ENCODE assay signal across 5 fruit fly cellular contexts in genomic region chr3R:21897565-21897964, dm6.
TF ChIP-seq lines count a peak whose summit lies in the region.

No protein-coding gene starts in this region.

- no peak for TF ChIP-seq CTCF in whole organism, embryonic (GFP tag; optimal IDR thresholded peaks at IDR 0.05; lab: Kevin White, UChicago)

TF ChIP-seq in whole organism, adult, 20 proteins besides CTCF, POLR2A, EP300 and RAD21 (continues in another document):
- TF ChIP-seq cnc (optimal IDR thresholded peaks at IDR 0.05; lab: Kevin White, UChicago) (no peak), CG7045 (GFP tag; optimal IDR thresholded peaks at IDR 0.05; lab: Kevin White, UChicago) (no peak), CG33017 (tag; optimal IDR thresholded peaks at IDR 0.05; lab: Kevin White, UChicago) (no peak), CG1620 (GFP tag; optimal IDR thresholded peaks at IDR 0.05; lab: Kevin White, UChicago) (no peak), CG11617 (GFP tag; optimal IDR thresholded peaks at IDR 0.05; lab: Kevin White, UChicago) (no peak), Hr96 (GFP tag; optimal IDR thresholded peaks at IDR 0.05; lab: Kevin White, UChicago) (peak; percentile 44), CG7101 (tag; optimal IDR thresholded peaks at IDR 0.05; lab: Kevin White, UChicago) (peak; percentile 61), bab1 (GFP tag; optimal IDR thresholded peaks at IDR 0.05; lab: Kevin White, UChicago) (peak; percentile 52), tj (GFP tag; optimal IDR thresholded peaks at IDR 0.05; lab: Kevin White, UChicago) (peak; percentile 76), Clk (GFP tag; optimal IDR thresholded peaks at IDR 0.05; lab: Kevin White, UChicago) (no peak), pad (GFP tag; optimal IDR thresholded peaks at IDR 0.05; lab: Kevin White, UChicago) (peak; percentile 12), CG5204 (GFP tag; optimal IDR thresholded peaks at IDR 0.05; lab: Kevin White, UChicago) (no peak), CG12768 (GFP tag; optimal IDR thresholded peaks at IDR 0.05; lab: Kevin White, UChicago) (no peak), cic (GFP tag; optimal IDR thresholded peaks at IDR 0.05; lab: Kevin White, UChicago) (no peak), kay (GFP tag; lab: Kevin White, UChicago; ENCODE audit: borderline replicate concordance) (no peak), Mnt (GFP tag; optimal IDR thresholded peaks at IDR 0.05; lab: Kevin White, UChicago) (no peak), ovo (GFP tag; optimal IDR thresholded peaks at IDR 0.05; lab: Kevin White, UChicago) (no peak), CG14711 (tag; optimal IDR thresholded peaks at IDR 0.05; lab: Kevin White, UChicago) (peak; percentile 44), Crg-1 (GFP tag; optimal IDR thresholded peaks at IDR 0.05; lab: Kevin White, UChicago) (no peak)

TF ChIP-seq in whole organism, embryonic, 481 proteins besides CTCF, POLR2A, EP300 and RAD21 (continues in another document):
- TF ChIP-seq slbo (GFP tag; IDR thresholded peaks at IDR 0.05; lab: Robert Waterston, UW) (peak; percentile 41; the same call in 1 of the 2 replicates), hkb (optimal IDR thresholded peaks at IDR 0.05; lab: Kevin White, UChicago) (no peak), hkb (GFP tag; IDR thresholded peaks at IDR 0.05; lab: Robert Waterston, UW) (no peak), sc (optimal IDR thresholded peaks at IDR 0.05; lab: Kevin White, UChicago) (no peak), sc (GFP tag; optimal IDR thresholded peaks at IDR 0.05; lab: Kevin White, UChicago) (no peak), lbe (GFP tag; optimal IDR thresholded peaks at IDR 0.05; lab: Kevin White, UChicago) (peak; percentile 84), nom (GFP tag; optimal IDR thresholded peaks at IDR 0.05; lab: Kevin White, UChicago) (peak; percentile 95), CG10565 (GFP tag; optimal IDR thresholded peaks at IDR 0.05; lab: Kevin White, UChicago) (no peak), repo (GFP tag; optimal IDR thresholded peaks at IDR 0.05; lab: Kevin White, UChicago) (no peak), CG2120 (GFP tag; optimal IDR thresholded peaks at IDR 0.05; lab: Kevin White, UChicago) (no peak), lmd (GFP tag; IDR thresholded peaks at IDR 0.05; lab: Robert Waterston, UW) (peak; percentile 24; the same call in 1 of the 2 replicates), nerfin-1 (tag; optimal IDR thresholded peaks at IDR 0.05; lab: Kevin White, UChicago) (no peak), CG10959 (GFP tag; IDR thresholded peaks at IDR 0.05; lab: Robert Waterston, UW) (no peak), btn (GFP tag; optimal IDR thresholded peaks at IDR 0.05; lab: Kevin White, UChicago) (no peak), CG12104 (GFP tag; optimal IDR thresholded peaks at IDR 0.05; lab: Kevin White, UChicago) (no peak), sqz (GFP tag; optimal IDR thresholded peaks at IDR 0.05; lab: Kevin White, UChicago) (no peak), fd64A (GFP tag; optimal IDR thresholded peaks at IDR 0.05; lab: Kevin White, UChicago) (no peak), grn (GFP tag; optimal IDR thresholded peaks at IDR 0.05; lab: Kevin White, UChicago) (no peak), B-H1 (GFP tag; IDR thresholded peaks at IDR 0.05; lab: Robert Waterston, UW) (no peak), BtbVII (GFP tag; optimal IDR thresholded peaks at IDR 0.05; lab: Kevin White, UChicago) (no peak)

TF ChIP-seq in whole organism, prepupa, 60 proteins besides CTCF, POLR2A, EP300 and RAD21 (continues in another document):
- TF ChIP-seq CG15336 (GFP tag; IDR thresholded peaks at IDR 0.05; lab: Robert Waterston, UW) (peak; percentile 98), fd59A (GFP tag; optimal IDR thresholded peaks at IDR 0.05; lab: Kevin White, UChicago) (peak; percentile 94), lz (GFP tag; optimal IDR thresholded peaks at IDR 0.05; lab: Kevin White, UChicago) (peak; percentile 90), cyc (GFP tag; optimal IDR thresholded peaks at IDR 0.05; lab: Kevin White, UChicago) (peak; percentile 85), net (GFP tag; optimal IDR thresholded peaks at IDR 0.05; lab: Kevin White, UChicago) (peak; percentile 92), CG7368 (GFP tag; optimal IDR thresholded peaks at IDR 0.05; lab: Kevin White, UChicago) (peak; percentile 88), Eip75B (GFP tag; optimal IDR thresholded peaks at IDR 0.05; lab: Kevin White, UChicago) (peak; percentile 95), fd85E (GFP tag; optimal IDR thresholded peaks at IDR 0.05; lab: Kevin White, UChicago) (peak; percentile 76), CG8319 (GFP tag; optimal IDR thresholded peaks at IDR 0.05; lab: Kevin White, UChicago) (peak; percentile 82), CG10631 (GFP tag; optimal IDR thresholded peaks at IDR 0.05; lab: Kevin White, UChicago) (peak; percentile 98), CG3919 (GFP tag; optimal IDR thresholded peaks at IDR 0.05; lab: Kevin White, UChicago) (peak; percentile 97), Sox15 (GFP tag; optimal IDR thresholded peaks at IDR 0.05; lab: Kevin White, UChicago) (peak; percentile 81), CG9139 (GFP tag; optimal IDR thresholded peaks at IDR 0.05; lab: Kevin White, UChicago) (peak; percentile 93), CG4318 (GFP tag; optimal IDR thresholded peaks at IDR 0.05; lab: Kevin White, UChicago) (peak; percentile 91), topi (GFP tag; optimal IDR thresholded peaks at IDR 0.05; lab: Kevin White, UChicago) (peak; percentile 88), pdm3 (GFP tag; optimal IDR thresholded peaks at IDR 0.05; lab: Kevin White, UChicago) (peak; percentile 94), Sox102F (GFP tag; optimal IDR thresholded peaks at IDR 0.05; lab: Kevin White, UChicago) (peak; percentile 90), CG6276 (GFP tag; optimal IDR thresholded peaks at IDR 0.05; lab: Kevin White, UChicago) (peak; percentile 93), Hr4 (GFP tag; optimal IDR thresholded peaks at IDR 0.05; lab: Kevin White, UChicago) (peak; percentile 94)

TF ChIP-seq in whole organism, pupa, 21 proteins besides CTCF, POLR2A, EP300 and RAD21:
- TF ChIP-seq CG8301 (tag; optimal IDR thresholded peaks at IDR 0.05; lab: Kevin White, UChicago) (peak; percentile 96), CG14655 (GFP tag; optimal IDR thresholded peaks at IDR 0.05; lab: Kevin White, UChicago) (peak; percentile 97), CG32121 (GFP tag; IDR thresholded peaks at IDR 0.05; lab: Robert Waterston, UW) (peak; percentile 88), fd96Ca (GFP tag; IDR thresholded peaks at IDR 0.05; lab: Robert Waterston, UW) (peak; percentile 97), EcR (GFP tag; optimal IDR thresholded peaks at IDR 0.05; lab: Kevin White, UChicago) (peak; percentile 47), Pif1B (GFP tag; optimal IDR thresholded peaks at IDR 0.05; lab: Kevin White, UChicago) (peak; percentile 96), D1 (tag; optimal IDR thresholded peaks at IDR 0.05; lab: Kevin White, UChicago) (peak; percentile 89), rn (GFP tag; IDR thresholded peaks at IDR 0.05; lab: Robert Waterston, UW) (peak; percentile 88), Snoo (tag; optimal IDR thresholded peaks at IDR 0.05; lab: Kevin White, UChicago) (peak; percentile 83), CG12605 (GFP tag; IDR thresholded peaks at IDR 0.05; lab: Robert Waterston, UW) (peak; percentile 96), CG8159 (tag; optimal IDR thresholded peaks at IDR 0.05; lab: Kevin White, UChicago) (peak; percentile 95), CG13204 (GFP tag; optimal IDR thresholded peaks at IDR 0.05; lab: Kevin White, UChicago) (peak; percentile 94), CG9948 (tag; optimal IDR thresholded peaks at IDR 0.05; lab: Kevin White, UChicago) (peak; percentile 96), CG34367 (tag; optimal IDR thresholded peaks at IDR 0.05; lab: Kevin White, UChicago) (peak; percentile 95), Pif1A (GFP tag; optimal IDR thresholded peaks at IDR 0.05; lab: Kevin White, UChicago) (peak; percentile 97), gl (tag; optimal IDR thresholded peaks at IDR 0.05; lab: Kevin White, UChicago) (peak; percentile 94), Ets98B (GFP tag; IDR thresholded peaks at IDR 0.05; lab: Robert Waterston, UW) (peak; percentile 97), CG15710 (tag; optimal IDR thresholded peaks at IDR 0.05; lab: Kevin White, UChicago) (peak; percentile 96), CG17806 (tag; optimal IDR thresholded peaks at IDR 0.05; lab: Kevin White, UChicago) (peak; percentile 97), CG10348 (GFP tag; IDR thresholded peaks at IDR 0.05; lab: Robert Waterston, UW) (peak; percentile 73), CG4496 (GFP tag; IDR thresholded peaks at IDR 0.05; lab: Robert Waterston, UW) (peak; percentile 98)
TF ChIP-seq in whole organism, pupa: peak in this region for 21.

TF ChIP-seq in whole organism, wandering third instar larva, 38 proteins besides CTCF, POLR2A, EP300 and RAD21 (continues in another document):
- TF ChIP-seq Vsx2 (GFP tag; optimal IDR thresholded peaks at IDR 0.05; lab: Kevin White, UChicago; ENCODE audit: partially characterized antibody) (no peak), foxo (GFP tag; optimal IDR thresholded peaks at IDR 0.05; lab: Kevin White, UChicago) (peak in 1 of 2 experiments; percentile 90), woc (GFP tag; optimal IDR thresholded peaks at IDR 0.05; lab: Kevin White, UChicago) (peak; percentile 73), HLH106 (tag; optimal IDR thresholded peaks at IDR 0.05; lab: Kevin White, UChicago) (peak; percentile 90), sv (GFP tag; optimal IDR thresholded peaks at IDR 0.05; lab: Kevin White, UChicago) (no peak), Abd-B (GFP tag; optimal IDR thresholded peaks at IDR 0.05; lab: Kevin White, UChicago) (no peak), br (GFP tag; optimal IDR thresholded peaks at IDR 0.05; lab: Kevin White, UChicago) (peak; percentile 83), h (GFP tag; optimal IDR thresholded peaks at IDR 0.05; lab: Kevin White, UChicago) (peak; percentile 91), Rel (GFP tag; optimal IDR thresholded peaks at IDR 0.05; lab: Kevin White, UChicago) (peak; percentile 58), Rel (tag; optimal IDR thresholded peaks at IDR 0.05; lab: Kevin White, UChicago) (peak; percentile 58), sage (GFP tag; optimal IDR thresholded peaks at IDR 0.05; lab: Kevin White, UChicago) (peak; percentile 84), Myc (optimal IDR thresholded peaks at IDR 0.05; lab: Kevin White, UChicago) (no peak), CG32264 (GFP tag; optimal IDR thresholded peaks at IDR 0.05; lab: Kevin White, UChicago) (peak; percentile 60), Sp1 (GFP tag; optimal IDR thresholded peaks at IDR 0.05; lab: Kevin White, UChicago) (peak; percentile 82), Mio (GFP tag; optimal IDR thresholded peaks at IDR 0.05; lab: Kevin White, UChicago) (no peak), usp (GFP tag; optimal IDR thresholded peaks at IDR 0.05; lab: Kevin White, UChicago) (no peak), dsf (GFP tag; optimal IDR thresholded peaks at IDR 0.05; lab: Kevin White, UChicago; ENCODE audit: borderline replicate concordance) (peak; percentile 22), Dfd (GFP tag; optimal IDR thresholded peaks at IDR 0.05; lab: Kevin White, UChicago) (no peak), dmrt93B (GFP tag; optimal IDR thresholded peaks at IDR 0.05; lab: Kevin White, UChicago) (peak; percentile 56), psq (GFP tag; optimal IDR thresholded peaks at IDR 0.05; lab: Kevin White, UChicago) (peak; percentile 78), brk (GFP tag; optimal IDR thresholded peaks at IDR 0.05; lab: Kevin White, UChicago) (peak; percentile 39), Hr83 (GFP tag; optimal IDR thresholded peaks at IDR 0.05; lab: Kevin White, UChicago; ENCODE audit: poor library complexity, severe bottlenecking) (peak; percentile 10), tai (GFP tag; optimal IDR thresholded peaks at IDR 0.05; lab: Kevin White, UChicago) (peak; percentile 65)
